Fruit fly (Drosophila melanogaster): ENCODE measurements around the gene Wdr81.
A peak's percentile ranks its signal among the peaks of the same experiment; 100 is the strongest.

The Wdr81 gene

DNA sequence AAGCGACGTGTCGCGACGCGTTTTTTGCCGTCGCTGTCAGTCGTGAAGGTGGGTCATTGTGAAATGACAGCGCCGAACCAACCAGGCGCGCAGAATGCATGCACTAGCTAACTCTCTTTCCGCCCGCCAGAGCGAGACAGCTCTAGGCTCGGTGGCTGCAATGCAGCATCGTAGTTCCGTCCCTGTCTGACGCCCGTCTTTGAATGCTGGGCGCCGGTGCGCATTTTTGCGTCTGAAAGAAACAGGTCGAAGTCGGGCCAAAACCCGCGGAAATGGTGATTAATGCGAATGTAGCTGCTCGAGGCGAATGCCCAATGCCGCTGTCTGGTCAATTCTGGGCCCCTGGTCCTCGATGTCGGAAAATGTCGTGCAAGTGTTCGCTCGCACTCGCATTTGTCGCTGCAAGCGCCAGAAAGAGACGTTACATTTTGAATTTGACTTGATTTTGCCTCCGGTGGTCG lies 13.4 kb downstream of the Wdr81 start (continued):
- no peak for TF ChIP-seq CG4820 (GFP tag; optimal IDR thresholded peaks at IDR 0.05)
- peak; percentile 62 for TF ChIP-seq fd64A (GFP tag; optimal IDR thresholded peaks at IDR 0.05)
- TF ChIP-seq CG12744 (GFP tag; optimal IDR thresholded peaks at IDR 0.05), result peak; percentile 34
- TF ChIP-seq Ets65A (GFP tag), result no peak
- TF ChIP-seq Atf3 (GFP tag; optimal IDR thresholded peaks at IDR 0.05), result no peak
- no peak for TF ChIP-seq NK7.1 (GFP tag; optimal IDR thresholded peaks at IDR 0.05)
- TF ChIP-seq ttk (GFP tag; IDR thresholded peaks at IDR 0.05), result no peak
- peak; percentile 84 for TF ChIP-seq nau (GFP tag; optimal IDR thresholded peaks at IDR 0.05)
- no peak for TF ChIP-seq CG3995 (GFP tag; optimal IDR thresholded peaks at IDR 0.05)
- TF ChIP-seq CG17328 (GFP tag; IDR thresholded peaks at IDR 0.05), result no peak
- no peak for TF ChIP-seq CG12942 (GFP tag; optimal IDR thresholded peaks at IDR 0.05)
- no peak for TF ChIP-seq fd96Cb (tag; optimal IDR thresholded peaks at IDR 0.05)
- TF ChIP-seq CG7745 (tag; optimal IDR thresholded peaks at IDR 0.05), result no peak
- peak; percentile 81 for TF ChIP-seq nmo (GFP tag; optimal IDR thresholded peaks at IDR 0.05)
- TF ChIP-seq hkb (optimal IDR thresholded peaks at IDR 0.05), result peak; percentile 57
- no peak for TF ChIP-seq hkb (GFP tag; IDR thresholded peaks at IDR 0.05)
- TF ChIP-seq hb (GFP tag; IDR thresholded peaks at IDR 0.05; ENCODE audit: partially characterized antibody), result no peak
- no peak for TF ChIP-seq CG6654 (GFP tag; optimal IDR thresholded peaks at IDR 0.05)
- TF ChIP-seq CG15696 (tag; optimal IDR thresholded peaks at IDR 0.05), result peak; percentile 11
- no peak for TF ChIP-seq bowl (GFP tag; IDR thresholded peaks at IDR 0.05)
- no peak for TF ChIP-seq CG9215 (GFP tag; IDR thresholded peaks at IDR 0.05)
- no peak for TF ChIP-seq CG30431 (GFP tag; optimal IDR thresholded peaks at IDR 0.05)
- peak; percentile 87 for TF ChIP-seq CG17186 (GFP tag; optimal IDR thresholded peaks at IDR 0.05)
- no peak for TF ChIP-seq sob (GFP tag; IDR thresholded peaks at IDR 0.05)
- no peak for TF ChIP-seq Sox102F (GFP tag; optimal IDR thresholded peaks at IDR 0.05)
- TF ChIP-seq aop (GFP tag; IDR thresholded peaks at IDR 0.05), result no peak
- no peak for TF ChIP-seq Tbp (GFP tag; optimal IDR thresholded peaks at IDR 0.05)
- TF ChIP-seq CG4328 (GFP tag; optimal IDR thresholded peaks at IDR 0.05), result peak; percentile 56
- TF ChIP-seq Dll (GFP tag; IDR thresholded peaks at IDR 0.05; ENCODE audit: partially characterized antibody), result no peak
- TF ChIP-seq HmgD (GFP tag; optimal IDR thresholded peaks at IDR 0.05), result peak; percentile 98
- no peak for TF ChIP-seq tx (GFP tag; optimal IDR thresholded peaks at IDR 0.05)
- TF ChIP-seq sc (optimal IDR thresholded peaks at IDR 0.05), result no peak
- TF ChIP-seq sc (GFP tag; optimal IDR thresholded peaks at IDR 0.05), result peak; percentile 17
- TF ChIP-seq Hmx (GFP tag; optimal IDR thresholded peaks at IDR 0.05), result no peak
- TF ChIP-seq lab (GFP tag; optimal IDR thresholded peaks at IDR 0.05), result peak; percentile 83
- 0 out of 4 replicates have a peak, but pooled peaks have one; percentile 15 for TF ChIP-seq Gug (GFP tag; IDR thresholded peaks at IDR 0.05)
- peak; percentile 85 for TF ChIP-seq CG17829 (tag; optimal IDR thresholded peaks at IDR 0.05)
- TF ChIP-seq Vsx1 (GFP tag; optimal IDR thresholded peaks at IDR 0.05), result peak; percentile 62
- no peak for TF ChIP-seq so (GFP tag; IDR thresholded peaks at IDR 0.05)
- TF ChIP-seq Dp (GFP tag; optimal IDR thresholded peaks at IDR 0.05), result peak; percentile 76
- TF ChIP-seq CG3838 (GFP tag; optimal IDR thresholded peaks at IDR 0.05), result peak; percentile 64
- no peak for TF ChIP-seq CG11560 (tag; IDR thresholded peaks at IDR 0.05)
- TF ChIP-seq CG2120 (GFP tag; optimal IDR thresholded peaks at IDR 0.05), result no peak
- TF ChIP-seq jumu (GFP tag; optimal IDR thresholded peaks at IDR 0.05), result peak; percentile 44
- peak; percentile 84 for TF ChIP-seq CG11504 (tag; optimal IDR thresholded peaks at IDR 0.05)
- no peak for TF ChIP-seq CG42726 (GFP tag; IDR thresholded peaks at IDR 0.05; ENCODE audit: partially characterized antibody)
- no peak for TF ChIP-seq Aef1 (GFP tag; IDR thresholded peaks at IDR 0.05)
- TF ChIP-seq salm (tag; optimal IDR thresholded peaks at IDR 0.05), result peak; percentile 43
- TF ChIP-seq Deaf1 (tag; optimal IDR thresholded peaks at IDR 0.05), result peak; percentile 92
- peak; percentile 17 for TF ChIP-seq CG9797 (GFP tag; optimal IDR thresholded peaks at IDR 0.05)
- TF ChIP-seq CG10147 (GFP tag; optimal IDR thresholded peaks at IDR 0.05), result no peak
- no peak for TF ChIP-seq CG10321 (GFP tag; IDR thresholded peaks at IDR 0.05)
